In genomic region chrX:14746948-14747347, ce11 we compare ENCODE assay signal across 3 worm cellular contexts.
A peak's percentile ranks its signal among the peaks of the same experiment; 100 is the strongest.
TF ChIP-seq lines count a peak whose summit lies in the region.

Gene C05G5.2 (plus strand): TSS chrX:14747303.

TF ChIP-seq in whole organism, L1 larva, 84 proteins besides CTCF, POLR2A, EP300 and RAD21 (continued from another document and continues in another):
- TF ChIP-seq unc-130 (tag; optimal IDR thresholded peaks at IDR 0.05; lab: Kevin White, UChicago) (peak; percentile 75), jun-1 (tag; optimal IDR thresholded peaks at IDR 0.05; lab: Kevin White, UChicago) (peak; percentile 80), snu-23 (GFP tag; optimal IDR thresholded peaks at IDR 0.05; lab: Kevin White, UChicago) (peak; percentile 93), lin-15B (tag; optimal IDR thresholded peaks at IDR 0.05; lab: Kevin White, UChicago) (peak; percentile 50), pqm-1 (tag; optimal IDR thresholded peaks at IDR 0.05; lab: Kevin White, UChicago) (no peak), xbp-1 (tag; optimal IDR thresholded peaks at IDR 0.05; lab: Kevin White, UChicago) (peak; percentile 82), lsy-2 (tag; optimal IDR thresholded peaks at IDR 0.05; lab: Kevin White, UChicago) (peak; percentile 87 to 90), blmp-1 (tag; optimal IDR thresholded peaks at IDR 0.05; lab: Kevin White, UChicago) (peak; percentile 85), nhr-47 (tag; optimal IDR thresholded peaks at IDR 0.05; lab: Kevin White, UChicago) (peak; percentile 88), pag-3 (tag; optimal IDR thresholded peaks at IDR 0.05; lab: Kevin White, UChicago; ENCODE audit: borderline replicate concordance, insufficient read depth) (peak; percentile 42), nhr-77 (tag; optimal IDR thresholded peaks at IDR 0.05; lab: Kevin White, UChicago) (peak; percentile 70), swsn-7 (tag; optimal IDR thresholded peaks at IDR 0.05; lab: Kevin White, UChicago) (peak; percentile 89), nhr-71 (tag; optimal IDR thresholded peaks at IDR 0.05; lab: Kevin White, UChicago) (peak; percentile 90), rnt-1 (tag; optimal IDR thresholded peaks at IDR 0.05; lab: Kevin White, UChicago) (peak; percentile 84), nhr-19 (GFP tag; conservative IDR thresholded peaks at IDR 0.05; lab: Robert Waterston, UW) (peak; percentile 74), unc-98 (GFP tag; IDR thresholded peaks at IDR 0.05; lab: Robert Waterston, UW) (no peak), nhr-90 (tag; optimal IDR thresholded peaks at IDR 0.05; lab: Kevin White, UChicago; ENCODE audit: poor library complexity) (peak; percentile 84), nhr-76 (tag; optimal IDR thresholded peaks at IDR 0.05; lab: Kevin White, UChicago) (no peak), elt-2 (tag; optimal IDR thresholded peaks at IDR 0.05; lab: Kevin White, UChicago) (peak; percentile 71), F16B12.6 (tag; optimal IDR thresholded peaks at IDR 0.05; lab: Kevin White, UChicago) (peak; percentile 71), fos-1 (tag; optimal IDR thresholded peaks at IDR 0.05; lab: Kevin White, UChicago) (peak; percentile 36), ceh-82 (tag; optimal IDR thresholded peaks at IDR 0.05; lab: Kevin White, UChicago) (peak; percentile 77 to 94 (median 78)), unc-86 (tag; optimal IDR thresholded peaks at IDR 0.05; lab: Kevin White, UChicago) (peak; percentile 77), lin-14 (GFP tag; optimal IDR thresholded peaks at IDR 0.05; lab: Kevin White, UChicago) (peak; percentile 98), egl-13 (tag; optimal IDR thresholded peaks at IDR 0.05; lab: Kevin White, UChicago) (peak; percentile 76), zip-4 (GFP tag; optimal IDR thresholded peaks at IDR 0.05; lab: Kevin White, UChicago) (peak; percentile 88), hpl-2 (GFP tag; optimal IDR thresholded peaks at IDR 0.05; lab: Kevin White, UChicago) (peak; percentile 59), ceh-63 (GFP tag; optimal IDR thresholded peaks at IDR 0.05; lab: Kevin White, UChicago) (no peak), grh-1 (GFP tag; IDR thresholded peaks at IDR 0.05; lab: Robert Waterston, UW) (peak; percentile 54; the same call in 1 of the 2 replicates), dpl-1 (GFP tag; optimal IDR thresholded peaks at IDR 0.05; lab: Kevin White, UChicago) (peak; percentile 64 to 81 (median 72)), fkh-10 (GFP tag; optimal IDR thresholded peaks at IDR 0.05; lab: Kevin White, UChicago) (peak; percentile 66), alr-1 (tag; optimal IDR thresholded peaks at IDR 0.05; lab: Kevin White, UChicago; ENCODE audit: borderline replicate concordance) (no peak), nhr-11 (tag; optimal IDR thresholded peaks at IDR 0.05; lab: Kevin White, UChicago) (no peak), hlh-17 (GFP tag; optimal IDR thresholded peaks at IDR 0.05; lab: Kevin White, UChicago; ENCODE audit: borderline replicate concordance) (no peak), isw-1 (GFP tag; IDR thresholded peaks at IDR 0.05; lab: Robert Waterston, UW) (peak; percentile 63), nhr-12 (tag; optimal IDR thresholded peaks at IDR 0.05; lab: Kevin White, UChicago) (no peak), mef-2 (tag; optimal IDR thresholded peaks at IDR 0.05; lab: Kevin White, UChicago) (peak; percentile 17), egl-27 (tag; optimal IDR thresholded peaks at IDR 0.05; lab: Kevin White, UChicago) (no peak), nhr-85 (tag; lab: Kevin White, UChicago) (peak; percentile 90), aha-1 (tag; optimal IDR thresholded peaks at IDR 0.05; lab: Kevin White, UChicago) (peak; percentile 3), mab-9 (GFP tag; IDR thresholded peaks at IDR 0.05; lab: Robert Waterston, UW) (no peak), hlh-4 (tag; optimal IDR thresholded peaks at IDR 0.05; lab: Kevin White, UChicago) (no peak), mdl-1 (tag; optimal IDR thresholded peaks at IDR 0.05; lab: Kevin White, UChicago) (peak in 1 of 2 experiments; percentile 84)

TF ChIP-seq in whole organism, L3 larva, 47 proteins besides CTCF, POLR2A, EP300 and RAD21 (continued from another document):
- no peak for TF ChIP-seq ztf-11 (tag; optimal IDR thresholded peaks at IDR 0.05; lab: Kevin White, UChicago)
- TF ChIP-seq elt-2 (tag; optimal IDR thresholded peaks at IDR 0.05; lab: Kevin White, UChicago) = peak; percentile 89
- TF ChIP-seq nhr-25 (tag; optimal IDR thresholded peaks at IDR 0.05; lab: Kevin White, UChicago) = peak; percentile 85
- TF ChIP-seq lsy-12 (tag; optimal IDR thresholded peaks at IDR 0.05; lab: Kevin White, UChicago) = peak; percentile 56
- peak; percentile 74 for TF ChIP-seq lin-15B (tag; optimal IDR thresholded peaks at IDR 0.05; lab: Kevin White, UChicago)
- peak; percentile 60 for TF ChIP-seq ceh-82 (tag; optimal IDR thresholded peaks at IDR 0.05; lab: Kevin White, UChicago)
- TF ChIP-seq unc-62 (GFP tag; optimal IDR thresholded peaks at IDR 0.05; lab: Kevin White, UChicago) = no peak
- TF ChIP-seq mml-1 (tag; optimal IDR thresholded peaks at IDR 0.05; lab: Kevin White, UChicago) = no peak
- peak; percentile 84 for TF ChIP-seq egl-5 (tag; optimal IDR thresholded peaks at IDR 0.05; lab: Kevin White, UChicago)
- TF ChIP-seq skn-1 (tag; optimal IDR thresholded peaks at IDR 0.05; lab: Kevin White, UChicago) = peak; percentile 77
- TF ChIP-seq R02D3.7 (tag; optimal IDR thresholded peaks at IDR 0.05; lab: Kevin White, UChicago) = peak; percentile 36
- peak; percentile 79 for TF ChIP-seq pqm-1 (tag; optimal IDR thresholded peaks at IDR 0.05; lab: Kevin White, UChicago)
- no peak for TF ChIP-seq ztf-4 (tag; optimal IDR thresholded peaks at IDR 0.05; lab: Kevin White, UChicago)
- peak; percentile 94 for TF ChIP-seq nfya-1 (tag; optimal IDR thresholded peaks at IDR 0.05; lab: Kevin White, UChicago; ENCODE audit: insufficient read depth)
- TF ChIP-seq nhr-23 (tag; optimal IDR thresholded peaks at IDR 0.05; lab: Kevin White, UChicago) = peak; percentile 92
- TF ChIP-seq ceh-16 (tag; optimal IDR thresholded peaks at IDR 0.05; lab: Kevin White, UChicago) = no peak
- peak; percentile 99 for TF ChIP-seq pha-4 (tag; optimal IDR thresholded peaks at IDR 0.05; lab: Kevin White, UChicago)
- TF ChIP-seq mdl-1 (tag; optimal IDR thresholded peaks at IDR 0.05; lab: Kevin White, UChicago) = peak; percentile 10
- TF ChIP-seq nhr-237 (tag; optimal IDR thresholded peaks at IDR 0.05; lab: Kevin White, UChicago) = no peak

TF ChIP-seq in whole organism, young adult, 124 proteins besides CTCF, POLR2A, EP300 and RAD21 (continued from another document and continues in another):
- TF ChIP-seq egl-18 (GFP tag; IDR thresholded peaks at IDR 0.05; lab: Robert Waterston, UW) = 0 out of 2 replicates have a peak, but pooled peaks have one; percentile 60
- TF ChIP-seq hmg-1.2 (GFP tag; IDR thresholded peaks at IDR 0.05; lab: Robert Waterston, UW) = peak; percentile 56; the same call in 1 of the 2 replicates
- no peak for TF ChIP-seq lsy-27 (tag; optimal IDR thresholded peaks at IDR 0.05; lab: Kevin White, UChicago; ENCODE audit: borderline replicate concordance, insufficient read depth)
- peak; percentile 96 for TF ChIP-seq attf-5 (GFP tag; optimal IDR thresholded peaks at IDR 0.05; lab: Kevin White, UChicago)
- TF ChIP-seq ceh-58 (GFP tag; IDR thresholded peaks at IDR 0.05; lab: Robert Waterston, UW) = no peak
- no peak for TF ChIP-seq C17E4.6 (GFP tag; IDR thresholded peaks at IDR 0.05; lab: Robert Waterston, UW)
- peak; percentile 61 for TF ChIP-seq F23B12.7 (tag; optimal IDR thresholded peaks at IDR 0.05; lab: Kevin White, UChicago; ENCODE audit: insufficient read depth)
- TF ChIP-seq K12H6.12 (tag; optimal IDR thresholded peaks at IDR 0.05; lab: Kevin White, UChicago) = peak; percentile 84
- TF ChIP-seq Y95B8A.8 (GFP tag; IDR thresholded peaks at IDR 0.05; lab: Robert Waterston, UW) = 0 out of 2 replicates have a peak, but pooled peaks have one; percentile 46
- no peak for TF ChIP-seq Y56A3A.18 (GFP tag; IDR thresholded peaks at IDR 0.05; lab: Robert Waterston, UW)
- TF ChIP-seq rec-8 (tag; optimal IDR thresholded peaks at IDR 0.05; lab: Kevin White, UChicago) = no peak
- no peak for TF ChIP-seq snpc-1.1 (tag; optimal IDR thresholded peaks at IDR 0.05; lab: Kevin White, UChicago; ENCODE audit: insufficient read depth)
- TF ChIP-seq madf-6 (GFP tag; IDR thresholded peaks at IDR 0.05; lab: Robert Waterston, UW) = no peak
- TF ChIP-seq hlh-12 (tag; optimal IDR thresholded peaks at IDR 0.05; lab: Kevin White, UChicago) = no peak
- TF ChIP-seq F55B11.4 (tag; optimal IDR thresholded peaks at IDR 0.05; lab: Kevin White, UChicago; ENCODE audit: borderline replicate concordance, insufficient read depth) = no peak
- TF ChIP-seq snpc-4 (GFP tag; optimal IDR thresholded peaks at IDR 0.05; lab: Kevin White, UChicago) = peak; percentile 53
- TF ChIP-seq snpc-4 (tag; optimal IDR thresholded peaks at IDR 0.05; lab: Kevin White, UChicago) = peak; percentile 74 to 83 (median 79)
- no peak for TF ChIP-seq ets-4 (GFP tag; optimal IDR thresholded peaks at IDR 0.05; lab: Kevin White, UChicago)
- no peak for TF ChIP-seq ztf-6 (GFP tag; IDR thresholded peaks at IDR 0.05; lab: Robert Waterston, UW)
- peak; percentile 15 for TF ChIP-seq F22D6.2 (tag; optimal IDR thresholded peaks at IDR 0.05; lab: Kevin White, UChicago)
- TF ChIP-seq nhr-90 (tag; optimal IDR thresholded peaks at IDR 0.05; lab: Kevin White, UChicago) = peak; percentile 50
- no peak for TF ChIP-seq mes-4 (tag; optimal IDR thresholded peaks at IDR 0.05; lab: Kevin White, UChicago)
- no peak for TF ChIP-seq nfya-2 (GFP tag; IDR thresholded peaks at IDR 0.05; lab: Robert Waterston, UW)
- no peak for TF ChIP-seq F10E7.11 (tag; optimal IDR thresholded peaks at IDR 0.05; lab: Kevin White, UChicago)
- TF ChIP-seq rcor-1 (GFP tag; IDR thresholded peaks at IDR 0.05; lab: Robert Waterston, UW) = 0 out of 2 replicates have a peak, but pooled peaks have one; percentile 38
- TF ChIP-seq bed-2 (GFP tag; IDR thresholded peaks at IDR 0.05; lab: Robert Waterston, UW) = no peak
- no peak for TF ChIP-seq F52B5.7 (tag; optimal IDR thresholded peaks at IDR 0.05; lab: Kevin White, UChicago)
- TF ChIP-seq F37B4.10 (GFP tag; IDR thresholded peaks at IDR 0.05; lab: Robert Waterston, UW) = no peak
- no peak for TF ChIP-seq ceh-40 (GFP tag; IDR thresholded peaks at IDR 0.05; lab: Robert Waterston, UW)
- TF ChIP-seq ztf-3 (GFP tag; optimal IDR thresholded peaks at IDR 0.05; lab: Kevin White, UChicago) = no peak
- TF ChIP-seq ztf-22 (GFP tag; optimal IDR thresholded peaks at IDR 0.05; lab: Kevin White, UChicago) = peak; percentile 10
- TF ChIP-seq ekl-4 (GFP tag; IDR thresholded peaks at IDR 0.05; lab: Robert Waterston, UW) = no peak
- no peak for TF ChIP-seq snpc-1.3 (tag; optimal IDR thresholded peaks at IDR 0.05; lab: Kevin White, UChicago; ENCODE audit: insufficient read depth)
- TF ChIP-seq gei-17 (GFP tag; optimal IDR thresholded peaks at IDR 0.05; lab: Kevin White, UChicago) = peak; percentile 41
- peak; percentile 1 for TF ChIP-seq efl-1 (GFP tag; optimal IDR thresholded peaks at IDR 0.05; lab: Kevin White, UChicago)
- no peak; the same call in 1 of the 2 replicates for TF ChIP-seq nfyb-1 (GFP tag; IDR thresholded peaks at IDR 0.05; lab: Robert Waterston, UW)
- TF ChIP-seq let-526 (GFP tag; IDR thresholded peaks at IDR 0.05; lab: Robert Waterston, UW) = 0 out of 2 replicates have a peak, but pooled peaks have one; percentile 18
- TF ChIP-seq hsf-1 (GFP tag; IDR thresholded peaks at IDR 0.05; lab: Robert Waterston, UW) = no peak
- TF ChIP-seq aptf-3 (GFP tag; IDR thresholded peaks at IDR 0.05; lab: Robert Waterston, UW) = no peak
- no peak for TF ChIP-seq athp-1 (tag; optimal IDR thresholded peaks at IDR 0.05; lab: Kevin White, UChicago)
- no peak for TF ChIP-seq madf-3 (GFP tag; IDR thresholded peaks at IDR 0.05; lab: Robert Waterston, UW)
- no peak for TF ChIP-seq xnd-1 (tag; optimal IDR thresholded peaks at IDR 0.05; lab: Kevin White, UChicago)
- TF ChIP-seq somi-1 (GFP tag; optimal IDR thresholded peaks at IDR 0.05; lab: Kevin White, UChicago) = no peak
- TF ChIP-seq attf-3 (GFP tag; conservative IDR thresholded peaks at IDR 0.05; lab: Robert Waterston, UW) = no peak
- TF ChIP-seq mxl-1 (tag; optimal IDR thresholded peaks at IDR 0.05; lab: Kevin White, UChicago) = no peak
- no peak for TF ChIP-seq hrde-1 (tag; optimal IDR thresholded peaks at IDR 0.05; lab: Kevin White, UChicago; ENCODE audit: borderline replicate concordance)
- peak; percentile 4 for TF ChIP-seq F57A8.1 (GFP tag; optimal IDR thresholded peaks at IDR 0.05; lab: Kevin White, UChicago)
- TF ChIP-seq nhr-27 (tag; optimal IDR thresholded peaks at IDR 0.05; lab: Kevin White, UChicago) = no peak
- no peak for TF ChIP-seq Y67H2A.10 (GFP tag; conservative IDR thresholded peaks at IDR 0.05; lab: Robert Waterston, UW)
- no peak for TF ChIP-seq hlh-26 (GFP tag; conservative IDR thresholded peaks at IDR 0.05; lab: Robert Waterston, UW)
- TF ChIP-seq F39B2.1 (GFP tag; IDR thresholded peaks at IDR 0.05; lab: Robert Waterston, UW) = no peak
- TF ChIP-seq dox-1 (GFP tag; IDR thresholded peaks at IDR 0.05; lab: Robert Waterston, UW) = peak; percentile 95
- TF ChIP-seq chd-7 (tag; optimal IDR thresholded peaks at IDR 0.05; lab: Kevin White, UChicago) = no peak
- TF ChIP-seq madf-8 (GFP tag; conservative IDR thresholded peaks at IDR 0.05; lab: Robert Waterston, UW) = no peak
- TF ChIP-seq unc-130 (GFP tag; optimal IDR thresholded peaks at IDR 0.05; lab: Kevin White, UChicago) = no peak
- peak in 1 of 3 experiments; percentile 78 for TF ChIP-seq lin-35 (GFP tag; optimal IDR thresholded peaks at IDR 0.05; lab: Kevin White, UChicago)
- no peak for TF ChIP-seq lsl-1 (GFP tag; optimal IDR thresholded peaks at IDR 0.05; lab: Kevin White, UChicago)
- no peak for TF ChIP-seq ztf-28 (GFP tag; IDR thresholded peaks at IDR 0.05; lab: Robert Waterston, UW)
- no peak for TF ChIP-seq die-1 (tag; optimal IDR thresholded peaks at IDR 0.05; lab: Kevin White, UChicago)
- TF ChIP-seq nfya-1 (tag; optimal IDR thresholded peaks at IDR 0.05; lab: Kevin White, UChicago; ENCODE audit: borderline replicate concordance, insufficient read depth) = no peak
- peak; percentile 100 for TF ChIP-seq nhr-80 (tag; optimal IDR thresholded peaks at IDR 0.05; lab: Kevin White, UChicago)
- TF ChIP-seq dpff-1 (tag; optimal IDR thresholded peaks at IDR 0.05; lab: Kevin White, UChicago) = no peak
- TF ChIP-seq nhr-120 (GFP tag; IDR thresholded peaks at IDR 0.05; lab: Robert Waterston, UW) = no peak
- no peak for TF ChIP-seq F33H1.4 (GFP tag; IDR thresholded peaks at IDR 0.05; lab: Robert Waterston, UW)
- TF ChIP-seq pbrm-1 (GFP tag; IDR thresholded peaks at IDR 0.05; lab: Robert Waterston, UW) = 0 out of 2 replicates have a peak, but pooled peaks have one; percentile 40
- no peak for TF ChIP-seq ceh-100 (GFP tag; IDR thresholded peaks at IDR 0.05; lab: Robert Waterston, UW)
- TF ChIP-seq D2030.7 (GFP tag; IDR thresholded peaks at IDR 0.05; lab: Robert Waterston, UW) = no peak
- no peak for TF ChIP-seq ccch-3 (GFP tag; optimal IDR thresholded peaks at IDR 0.05; lab: Kevin White, UChicago)
- no peak for TF ChIP-seq Y53F4B.3 (GFP tag; IDR thresholded peaks at IDR 0.05; lab: Robert Waterston, UW)
- TF ChIP-seq tlf-1 (GFP tag; optimal IDR thresholded peaks at IDR 0.05; lab: Kevin White, UChicago) = peak; percentile 26
- TF ChIP-seq egrh-3 (GFP tag; IDR thresholded peaks at IDR 0.05; lab: Robert Waterston, UW) = peak; percentile 57
- no peak for TF ChIP-seq sdz-38 (tag; optimal IDR thresholded peaks at IDR 0.05; lab: Kevin White, UChicago)
- TF ChIP-seq mel-28 (tag; optimal IDR thresholded peaks at IDR 0.05; lab: Kevin White, UChicago; ENCODE audit: borderline replicate concordance) = no peak
- TF ChIP-seq mcd-1 (GFP tag; IDR thresholded peaks at IDR 0.05; lab: Robert Waterston, UW) = peak; percentile 74
- no peak for TF ChIP-seq egl-44 (GFP tag; IDR thresholded peaks at IDR 0.05; lab: Robert Waterston, UW)
- TF ChIP-seq B0019.2 (GFP tag; conservative IDR thresholded peaks at IDR 0.05; lab: Robert Waterston, UW) = no peak
- peak; percentile 90 for TF ChIP-seq lin-40 (tag; optimal IDR thresholded peaks at IDR 0.05; lab: Kevin White, UChicago)
